Fruit fly (Drosophila melanogaster) whole organism, embryonic: ENCODE measurements around the gene CG14085.
A peak's percentile ranks its signal among the peaks of the same experiment; 100 is the strongest.

ENCODE experiments used
- ATbp ChIP-seq: fragments of 200-800 bp; sonication (Bioruptor generic); optimal IDR thresholded peaks from 2 replicates; lab custom pipeline; 2017; ENCODE audit warnings: missing biosample characterization, mild to moderate bottlenecking, missing genetic modification characterization, missing genetic modification reagents
- Abd-B ChIP-seq: fragments of 200-800 bp; sonication (Bioruptor generic); optimal IDR thresholded peaks from 2 replicates; lab custom pipeline; 2018; ENCODE audit warnings: missing biosample characterization, mild to moderate bottlenecking, missing genetic modification characterization, moderate library complexity
- Atf-2 ChIP-seq: fragments of 200-800 bp; sonication (Bioruptor generic); optimal IDR thresholded peaks from 2 replicates; lab custom pipeline; 2016; ENCODE audit warnings: missing biosample characterization, missing genetic modification characterization
- Awh ChIP-seq: fragments of 200-800 bp; sonication (Bioruptor generic); IDR thresholded peaks from 2 replicates; pipeline ENCODE4, ENCODE4 v1.3.6; 2022; ENCODE audit warnings: missing biosample characterization, missing genetic modification characterization
- CG10462 ChIP-seq: fragments of 200-800 bp; sonication (Bioruptor generic); optimal IDR thresholded peaks from 2 replicates; lab custom pipeline; 2016; ENCODE audit warnings: missing biosample characterization, missing genetic modification characterization
- CG11085 ChIP-seq: fragments of 200-800 bp; sonication (Bioruptor generic); IDR thresholded peaks from 2 replicates; pipeline ENCODE4 v1.3.6; 2022; ENCODE audit warnings: missing biosample characterization, missing genetic modification characterization
- CG15479 ChIP-seq: fragments of 200-800 bp; sonication (Bioruptor generic); optimal IDR thresholded peaks from 3 replicates; lab custom pipeline; 2019; ENCODE audit warnings: missing biosample characterization, mild to moderate bottlenecking, missing genetic modification characterization, moderate library complexity
- CG1647 ChIP-seq: fragments of 200-800 bp; sonication (Bioruptor generic); optimal IDR thresholded peaks from 3 replicates; lab custom pipeline; 2016; ENCODE audit warnings: missing biosample characterization, missing genetic modification characterization
- CG17361 ChIP-seq: fragments of 200-800 bp; sonication (Bioruptor generic); IDR thresholded peaks from 3 replicates; pipeline ENCODE4 v1.3.6; 2022; ENCODE audit warnings: missing biosample characterization, missing genetic modification characterization
- CG18262 ChIP-seq: fragments of 200-800 bp; optimal IDR thresholded peaks from 3 replicates; lab custom pipeline; 2019; ENCODE audit warnings: missing biosample characterization, mild to moderate bottlenecking, missing genetic modification characterization, moderate library complexity
- CG2202 ChIP-seq: fragments of 200-800 bp; sonication (Bioruptor generic); optimal IDR thresholded peaks from 2 replicates; lab custom pipeline; 2018; ENCODE audit warnings: missing biosample characterization, mild to moderate bottlenecking, missing genetic modification characterization
- CG31441 ChIP-seq: fragments of 200-800 bp; sonication (Bioruptor generic); IDR thresholded peaks from 2 replicates; pipeline ENCODE4 v1.3.6; 2022; ENCODE audit warnings: missing biosample characterization, missing genetic modification characterization
- CG3838 ChIP-seq: fragments of 200-800 bp; sonication (Bioruptor generic); optimal IDR thresholded peaks from 3 replicates; lab custom pipeline; 2016; ENCODE audit warnings: missing biosample characterization, missing genetic modification characterization
- CG4282 ChIP-seq: fragments of 200-800 bp; sonication (Bioruptor generic); optimal IDR thresholded peaks from 2 replicates; lab custom pipeline; 2016; ENCODE audit warnings: missing biosample characterization, missing genetic modification characterization
- CG6175 ChIP-seq: fragments of 200-800 bp; sonication (Bioruptor generic); IDR thresholded peaks from 3 replicates; pipeline ENCODE4 v1.3.6; 2022; ENCODE audit warnings: missing biosample characterization, missing genetic modification characterization
- CG6791 ChIP-seq: fragments of 200-800 bp; sonication (Bioruptor generic); IDR thresholded peaks from 3 replicates; pipeline ENCODE4 v1.3.6; 2022; ENCODE audit warnings: missing biosample characterization, missing genetic modification characterization; ENCODE audit not compliant: partially characterized antibody
- CG8359 ChIP-seq: fragments of 200-800 bp; sonication (Bioruptor generic); optimal IDR thresholded peaks from 2 replicates; lab custom pipeline; 2017; ENCODE audit warnings: missing biosample characterization, mild to moderate bottlenecking, missing genetic modification characterization, borderline replicate concordance
- Dek ChIP-seq: fragments of 200-800 bp; sonication (Bioruptor generic); optimal IDR thresholded peaks from 3 replicates; lab custom pipeline; 2019; ENCODE audit warnings: missing biosample characterization, mild to moderate bottlenecking, missing genetic modification characterization, moderate library complexity
- Dip3 ChIP-seq: fragments of 200-800 bp; sonication (Bioruptor generic); optimal IDR thresholded peaks from 3 replicates; lab custom pipeline; 2016; ENCODE audit warnings: missing biosample characterization, missing genetic modification characterization
- Fer2 ChIP-seq: fragments of 200-800 bp; sonication (Bioruptor generic); optimal IDR thresholded peaks from 2 replicates; lab custom pipeline; 2018; ENCODE audit warnings: missing biosample characterization, mild to moderate bottlenecking, missing genetic modification characterization, moderate library complexity
- H2.0 ChIP-seq: fragments of 200-800 bp; sonication (Bioruptor generic); IDR thresholded peaks from 2 replicates; pipeline ENCODE4 v1.3.6; 2022; ENCODE audit warnings: missing biosample characterization, missing genetic modification characterization
- HLH54F ChIP-seq: fragments of 200-800 bp; sonication (Bioruptor generic); optimal IDR thresholded peaks from 3 replicates; lab custom pipeline; 2016; ENCODE audit warnings: missing biosample characterization, missing genetic modification characterization
- Hmr ChIP-seq: fragments of 200-800 bp; sonication (Bioruptor generic); optimal IDR thresholded peaks from 3 replicates; lab custom pipeline; 2017; ENCODE audit warnings: mild to moderate bottlenecking, missing biosample characterization, missing genetic modification reagents, missing genetic modification characterization
- Hr78 ChIP-seq, 2 experiments: fragments of 200-800 bp in 1 of 2; fragments of >200 bp in 1 of 2; sonication (Bioruptor generic) in 1 of 2; optimal IDR thresholded peaks; 2 replicates each; lab custom pipeline; 2017 to 2019; ENCODE audit warnings: missing biosample characterization in 2 of 2, missing genetic modification characterization in 2 of 2, mild to moderate bottlenecking in 1 of 2, moderate library complexity in 1 of 2
- Lpt ChIP-seq: fragments of >200 bp; optimal IDR thresholded peaks from 2 replicates; lab custom pipeline; 2018; ENCODE audit warnings: missing biosample characterization, missing genetic modification characterization
- Mad ChIP-seq: fragments of 200-800 bp; sonication (Bioruptor generic); optimal IDR thresholded peaks from 2 replicates; lab custom pipeline; 2016; ENCODE audit warnings: missing biosample characterization, missing genetic modification characterization
- Nf-YB ChIP-seq: fragments of 200-800 bp; sonication (Bioruptor generic); optimal IDR thresholded peaks from 3 replicates; lab custom pipeline; 2019; ENCODE audit warnings: missing biosample characterization, mild to moderate bottlenecking, missing genetic modification characterization, moderate library complexity
- Ptx1 ChIP-seq: fragments of 200-800 bp; sonication (Bioruptor generic); IDR thresholded peaks from 2 replicates; pipeline ENCODE4 v1.3.6; 2022; ENCODE audit warnings: missing biosample characterization, missing genetic modification characterization
- Side ChIP-seq: fragments of 200-800 bp; sonication (Bioruptor generic); optimal IDR thresholded peaks from 2 replicates; lab custom pipeline; 2016; ENCODE audit warnings: missing biosample characterization, missing genetic modification characterization
- Ssrp ChIP-seq: fragments of 200-800 bp; sonication (Bioruptor generic); optimal IDR thresholded peaks from 2 replicates; lab custom pipeline; 2018; ENCODE audit warnings: missing biosample characterization, mild to moderate bottlenecking, missing genetic modification characterization, moderate library complexity
- Usf ChIP-seq: fragments of 200-800 bp; sonication (Bioruptor generic); optimal IDR thresholded peaks from 2 replicates; lab custom pipeline; 2017; ENCODE audit warnings: missing genotype, missing biosample characterization, missing genetic modification characterization
- Xbp1 ChIP-seq: fragments of 200-800 bp; sonication (Bioruptor generic); optimal IDR thresholded peaks from 3 replicates; lab custom pipeline; 2016; ENCODE audit warnings: missing biosample characterization, mild to moderate bottlenecking, missing genetic modification characterization
- bbx ChIP-seq: fragments of 200-800 bp; sonication (Bioruptor generic); IDR thresholded peaks from 2 replicates; pipeline ENCODE4 v1.3.6; 2022; ENCODE audit warnings: missing biosample characterization, missing genetic modification characterization; ENCODE audit not compliant: partially characterized antibody
- chm ChIP-seq: fragments of 200-800 bp; sonication (Bioruptor generic); IDR thresholded peaks from 2 replicates; pipeline ENCODE4 v1.3.6; 2022; ENCODE audit warnings: missing biosample characterization, missing genetic modification characterization
- ci ChIP-seq: fragments of 200-800 bp; sonication (Bioruptor generic); IDR thresholded peaks from 3 replicates; pipeline ENCODE4 v1.3.6; 2022; ENCODE audit warnings: missing biosample characterization, missing genetic modification characterization
- cwo ChIP-seq: fragments of 200-800 bp; sonication (Bioruptor generic); optimal IDR thresholded peaks from 3 replicates; lab custom pipeline; 2017; ENCODE audit warnings: missing biosample characterization, missing genetic modification characterization, mild to moderate bottlenecking, moderate library complexity, missing genetic modification reagents
- dati ChIP-seq: fragments of 200-800 bp; sonication (Bioruptor generic); IDR thresholded peaks from 2 replicates; pipeline ENCODE4 v1.3.6; 2022; ENCODE audit warnings: missing biosample characterization, missing genetic modification characterization
- eyg ChIP-seq: fragments of 200-800 bp; sonication (Bioruptor generic); optimal IDR thresholded peaks from 3 replicates; lab custom pipeline; 2016; ENCODE audit warnings: missing biosample characterization, missing genetic modification characterization
- fd96Cb ChIP-seq: fragments of 200-800 bp; sonication (Bioruptor generic); optimal IDR thresholded peaks from 2 replicates; lab custom pipeline; 2018; ENCODE audit warnings: missing biosample characterization, mild to moderate bottlenecking, missing genetic modification characterization, moderate library complexity
- gcm ChIP-seq: fragments of 200-800 bp; sonication (Bioruptor generic); optimal IDR thresholded peaks from 2 replicates; lab custom pipeline; 2019; ENCODE audit warnings: missing biosample characterization, mild to moderate bottlenecking, missing genetic modification characterization, moderate library complexity
- gcm2 ChIP-seq: fragments of 200-800 bp; sonication (Bioruptor generic); optimal IDR thresholded peaks from 2 replicates; lab custom pipeline; 2016; ENCODE audit warnings: missing biosample characterization, missing genetic modification characterization
- grn ChIP-seq: fragments of 200-800 bp; sonication (Bioruptor generic); optimal IDR thresholded peaks from 3 replicates; lab custom pipeline; 2017; ENCODE audit warnings: missing biosample characterization, missing genetic modification characterization
- hbn ChIP-seq: fragments of 200-800 bp; sonication (Bioruptor generic); IDR thresholded peaks from 2 replicates; pipeline ENCODE4 v1.3.6; 2022; ENCODE audit warnings: missing biosample characterization, missing genetic modification characterization; ENCODE audit not compliant: partially characterized antibody
- knrl ChIP-seq: fragments of 200-800 bp; sonication (Bioruptor generic); IDR thresholded peaks from 3 replicates; pipeline ENCODE4 v1.3.6; 2022; ENCODE audit warnings: missing biosample characterization, missing genetic modification characterization; ENCODE audit not compliant: partially characterized antibody
- run ChIP-seq: fragments of 200-800 bp; sonication (Bioruptor generic); optimal IDR thresholded peaks from 3 replicates; lab custom pipeline; 2018; ENCODE audit warnings: missing biosample characterization, mild to moderate bottlenecking, missing genetic modification characterization
- salm ChIP-seq: fragments of 200-800 bp; sonication (Bioruptor generic); optimal IDR thresholded peaks from 2 replicates; lab custom pipeline; 2018; ENCODE audit warnings: missing biosample characterization, mild to moderate bottlenecking, missing genetic modification characterization
- slbo ChIP-seq: fragments of 200-800 bp; sonication (Bioruptor generic); IDR thresholded peaks from 2 replicates; pipeline ENCODE4 v1.3.6; 2022; ENCODE audit warnings: missing biosample characterization, missing genetic modification characterization
- sna ChIP-seq: fragments of 200-800 bp; sonication (Bioruptor generic); IDR thresholded peaks from 2 replicates; pipeline ENCODE4 v1.3.6; 2022; ENCODE audit warnings: missing biosample characterization, missing genetic modification characterization; ENCODE audit not compliant: partially characterized antibody
- tx ChIP-seq: fragments of 200-800 bp; sonication (Bioruptor generic); optimal IDR thresholded peaks from 2 replicates; lab custom pipeline; 2016; ENCODE audit warnings: missing biosample characterization, missing genetic modification characterization

CG14085 gene

DNA sequence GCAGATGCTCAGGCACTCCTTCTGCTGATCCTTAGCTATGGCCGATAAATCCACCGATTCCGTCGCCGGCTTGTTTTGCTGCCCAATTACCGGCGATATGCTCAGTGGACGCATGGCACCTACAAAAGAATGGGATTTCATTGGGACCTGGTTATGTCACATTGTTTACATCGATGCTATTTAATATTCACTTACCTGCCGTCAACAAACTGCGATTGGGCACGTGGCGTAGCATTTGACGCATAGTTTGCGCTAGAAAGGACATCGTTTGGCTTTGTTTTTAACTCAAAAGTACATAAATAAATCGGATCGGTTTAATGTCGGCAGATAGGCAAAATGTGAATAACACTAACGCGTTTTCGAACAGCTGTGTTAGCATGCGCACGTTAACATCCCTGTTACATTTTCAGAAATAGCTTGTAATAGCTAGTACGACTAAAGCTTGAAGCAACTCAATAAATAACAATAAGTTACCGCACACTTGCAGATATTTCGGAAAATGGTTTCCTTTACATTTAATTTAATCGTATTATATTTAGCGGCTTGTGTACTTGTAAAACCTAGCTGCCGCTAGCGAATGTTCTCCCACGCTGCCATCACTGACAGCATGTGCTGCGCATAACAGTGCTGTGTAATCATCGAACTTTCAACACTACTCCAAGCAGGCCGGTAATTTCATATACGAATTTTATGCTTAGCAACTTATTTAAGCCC, 14.3 kb upstream of the CG14085 start, which contains the start of the genes mRpL21 and rept (continued):
- TF ChIP-seq sna (GFP tag; lab: Robert Waterston, UW) (no peak), knrl (peak; percentile 34; the same call in 2 of the 3 replicates), CG18262 (tag; lab: Kevin White, UChicago) (peak; percentile 21), salm (tag; lab: Kevin White, UChicago) (no peak), gcm (no peak), Hr78 (GFP tag; optimal IDR thresholded peaks at IDR 0.05; lab: Kevin White, UChicago) (no peak), HLH54F (GFP tag; lab: Kevin White, UChicago) (peak; percentile 71), Atf-2 (peak; percentile 28), Nf-YB (peak; percentile 5), Awh (GFP tag; lab: Robert Waterston, UW) (no peak), fd96Cb (tag; lab: Kevin White, UChicago) (no peak), CG11085 (GFP tag; lab: Robert Waterston, UW) (0 out of 2 replicates have a peak, but pooled peaks have one; percentile 16), CG10462 (GFP tag; lab: Kevin White, UChicago) (peak; percentile 53), Xbp1 (GFP tag; lab: Kevin White, UChicago) (peak; percentile 48), Abd-B (GFP tag; lab: Kevin White, UChicago) (no peak), CG8359 (GFP tag; lab: Kevin White, UChicago) (no peak), Side (GFP tag; lab: Kevin White, UChicago) (peak; percentile 61), bbx (GFP tag; lab: Robert Waterston, UW) (no peak), Ssrp (peak; percentile 3), CG3838 (GFP tag; lab: Kevin White, UChicago) (no peak), ATbp (GFP tag; lab: Kevin White, UChicago) (no peak), gcm2 (GFP tag; lab: Kevin White, UChicago) (peak; percentile 10), Mad (peak; percentile 42), tx (peak; percentile 50), Hmr (GFP tag; lab: Kevin White, UChicago) (peak; percentile 73), cwo (GFP tag; lab: Kevin White, UChicago) (peak; percentile 45), Usf (GFP tag; lab: Kevin White, UChicago) (no peak), eyg (GFP tag; lab: Kevin White, UChicago) (no peak), CG31441 (GFP tag; lab: Robert Waterston, UW) (no peak), run (no peak), chm (GFP tag; lab: Robert Waterston, UW) (peak; percentile 41; the same call in 1 of the 2 replicates), H2.0 (peak; percentile 40), Lpt (no peak), slbo (GFP tag; lab: Robert Waterston, UW) (peak; percentile 67), hbn (GFP tag; lab: Robert Waterston, UW) (no peak), CG2202 (no peak), CG17361 (GFP tag; lab: Robert Waterston, UW) (peak; percentile 49; the same call in 1 of the 3 replicates), CG4282 (GFP tag; lab: Kevin White, UChicago) (peak; percentile 38), Fer2 (peak; percentile 2), grn (no peak), Dek (peak; percentile 11), Ptx1 (peak; percentile 42; the same call in 1 of the 2 replicates), dati (GFP tag; lab: Robert Waterston, UW) (no peak), CG6791 (GFP tag; lab: Robert Waterston, UW) (no peak), Dip3 (peak; percentile 49), CG15479 (GFP tag; lab: Kevin White, UChicago) (no peak), ci (peak; percentile 47; the same call in 1 of the 3 replicates), CG1647 (peak; percentile 13), CG6175 (no peak)
